Worm (Caenorhabditis elegans): ENCODE data around the gene nid-1.

nid-1 gene

ce11 chrV:12907436-12907835 is 2.5 kb upstream of the nid-1 start:
- TF ChIP-seq lin-11 (tag; optimal IDR thresholded peaks at IDR 0.05) (no peak), ztf-11 (tag; optimal IDR thresholded peaks at IDR 0.05) (no peak), unc-39 (tag; optimal IDR thresholded peaks at IDR 0.05) (no peak), lin-39 (tag; optimal IDR thresholded peaks at IDR 0.05) (no peak), ZK546.5 (tag; optimal IDR thresholded peaks at IDR 0.05) (no peak), mbf-1 (tag; optimal IDR thresholded peaks at IDR 0.05) (no peak), sem-4 (tag; optimal IDR thresholded peaks at IDR 0.05) (no peak), lsy-2 (tag; optimal IDR thresholded peaks at IDR 0.05) (no peak), ztf-1 (GFP tag; conservative IDR thresholded peaks at IDR 0.05) (no peak), nhr-23 (tag; optimal IDR thresholded peaks at IDR 0.05) (no peak), dmd-4 (tag; optimal IDR thresholded peaks at IDR 0.05) (no peak), elt-3 (tag; optimal IDR thresholded peaks at IDR 0.05) (no peak), F13H6.1 (tag; optimal IDR thresholded peaks at IDR 0.05) (no peak), blmp-1 (tag; optimal IDR thresholded peaks at IDR 0.05; ENCODE audit: insufficient read depth) (no peak), elt-1 (tag; optimal IDR thresholded peaks at IDR 0.05) (no peak), nhr-77 (tag; optimal IDR thresholded peaks at IDR 0.05) (no peak), C34F6.9 (tag; optimal IDR thresholded peaks at IDR 0.05) (no peak)

- TF ChIP-seq F13H6.1 (tag; optimal IDR thresholded peaks at IDR 0.05) (no peak), aly-2 (tag; optimal IDR thresholded peaks at IDR 0.05) (no peak), mbf-1 (tag; optimal IDR thresholded peaks at IDR 0.05) (no peak), fos-1 (tag; optimal IDR thresholded peaks at IDR 0.05) (no peak), unc-55 (GFP tag; optimal IDR thresholded peaks at IDR 0.05) (no peak), R02D3.7 (tag; optimal IDR thresholded peaks at IDR 0.05) (no peak)
Observed at ce11 chrV:12908614-12909013, 1.3 kb upstream of the nid-1 start.

ce11 chrV:12919705-12920104 is 9.8 kb downstream of the nid-1 start, which contains the start of gene lipl-1:
lipl-1 (plus strand) TSS chrV:12919986.
- TF ChIP-seq lin-39 (tag; optimal IDR thresholded peaks at IDR 0.05) (no peak), fos-1 (tag; optimal IDR thresholded peaks at IDR 0.05) (peak; percentile 3)

- TF ChIP-seq ztf-4 (tag; optimal IDR thresholded peaks at IDR 0.05): no peak
- TF ChIP-seq nhr-21 (tag; optimal IDR thresholded peaks at IDR 0.05): no peak
- no peak for TF ChIP-seq ztf-1 (GFP tag; conservative IDR thresholded peaks at IDR 0.05)
- no peak for TF ChIP-seq Y55F3AM.14 (GFP tag; optimal IDR thresholded peaks at IDR 0.05)
- no peak for TF ChIP-seq nhr-129 (tag; optimal IDR thresholded peaks at IDR 0.05)
- no peak for TF ChIP-seq egl-27 (tag; optimal IDR thresholded peaks at IDR 0.05)
- TF ChIP-seq skn-1 (tag; optimal IDR thresholded peaks at IDR 0.05): no peak
- TF ChIP-seq sma-9 (GFP tag; optimal IDR thresholded peaks at IDR 0.05): peak; percentile 75
- TF ChIP-seq sma-9 (tag; optimal IDR thresholded peaks at IDR 0.05): no peak
- TF ChIP-seq nhr-10 (tag; optimal IDR thresholded peaks at IDR 0.05): no peak
- TF ChIP-seq nhr-12 (tag; optimal IDR thresholded peaks at IDR 0.05): no peak
- no peak for TF ChIP-seq mab-5 (tag; optimal IDR thresholded peaks at IDR 0.05)
- TF ChIP-seq elt-1 (tag; optimal IDR thresholded peaks at IDR 0.05): no peak
- TF ChIP-seq ceh-82 (tag; optimal IDR thresholded peaks at IDR 0.05): no peak
- no peak for TF ChIP-seq C34F6.9 (tag; optimal IDR thresholded peaks at IDR 0.05)
- no peak for TF ChIP-seq R02D3.7 (tag; optimal IDR thresholded peaks at IDR 0.05)
- no peak for TF ChIP-seq elt-3 (tag; optimal IDR thresholded peaks at IDR 0.05)
- TF ChIP-seq fos-1 (tag; optimal IDR thresholded peaks at IDR 0.05): peak; percentile 73
- peak; percentile 34 for TF ChIP-seq gmeb-1 (tag; optimal IDR thresholded peaks at IDR 0.05)
- TF ChIP-seq aly-2 (tag; optimal IDR thresholded peaks at IDR 0.05): no peak
- TF ChIP-seq nhr-23 (tag; optimal IDR thresholded peaks at IDR 0.05): no peak
- no peak for TF ChIP-seq ZK546.5 (tag; optimal IDR thresholded peaks at IDR 0.05)
- peak; percentile 43 for TF ChIP-seq crh-2 (tag; optimal IDR thresholded peaks at IDR 0.05)
- no peak for TF ChIP-seq F13H6.1 (tag; optimal IDR thresholded peaks at IDR 0.05)
- TF ChIP-seq sem-4 (tag; optimal IDR thresholded peaks at IDR 0.05): no peak
- TF ChIP-seq ceh-16 (tag; optimal IDR thresholded peaks at IDR 0.05): no peak
Observed at ce11 chrV:12921680-12922079, 11.8 kb downstream of the nid-1 start.

- TF ChIP-seq aly-2 (tag; optimal IDR thresholded peaks at IDR 0.05): no peak
- TF ChIP-seq lin-11 (tag; optimal IDR thresholded peaks at IDR 0.05): no peak
- TF ChIP-seq mab-5 (tag; optimal IDR thresholded peaks at IDR 0.05): no peak
- TF ChIP-seq ztf-4 (tag; optimal IDR thresholded peaks at IDR 0.05): no peak
Observed at ce11 chrV:12922308-12922707, 12.4 kb downstream of the nid-1 start, which contains the start of gene dhrs-4. dhrs-4 (plus strand) TSS chrV:12922608.

Measured in whole organism, L2 larva.